Worm (Caenorhabditis elegans) whole organism, late embryonic: ENCODE data around the gene cwf-19L1.

Experiments
- C08G9.2 ChIP-seq: sonication (generic microtip); optimal IDR thresholded peaks from 2 replicates; lab custom pipeline; 2016; ENCODE audit warnings: mild to moderate bottlenecking, missing genetic modification characterization, moderate library complexity, missing compliant biosample characterization
- K09A11.1 ChIP-seq: sonication (generic microtip); optimal IDR thresholded peaks from 2 replicates; lab custom pipeline; 2017; ENCODE audit warnings: antibody characterized with exemption, mild to moderate bottlenecking, missing genetic modification characterization, missing compliant biosample characterization; ENCODE audit not compliant: insufficient read depth
- T23F11.4 ChIP-seq: fragments of 200-800 bp; sonication (Bioruptor generic); optimal IDR thresholded peaks from 2 replicates; lab custom pipeline; 2018; ENCODE audit warnings: mild to moderate bottlenecking, missing genetic modification characterization, missing compliant biosample characterization
- ahr-1 ChIP-seq: sonication (generic microtip); optimal IDR thresholded peaks from 2 replicates; lab custom pipeline; 2016; ENCODE audit warnings: missing genetic modification characterization, missing compliant biosample characterization
- ama-1 ChIP-seq: fragments of 150-350 bp; optimal IDR thresholded peaks from 2 replicates; lab custom pipeline; 2014
- ceh-14 ChIP-seq: sonication (generic microtip); optimal IDR thresholded peaks from 2 replicates; lab custom pipeline; 2016; ENCODE audit warnings: missing genotype, missing genetic modification characterization, missing compliant biosample characterization
- ceh-18 ChIP-seq: sonication (generic microtip); optimal IDR thresholded peaks from 2 replicates; lab custom pipeline; 2016; ENCODE audit warnings: missing genetic modification characterization, missing compliant biosample characterization
- ceh-2 ChIP-seq: sonication (generic microtip); optimal IDR thresholded peaks from 2 replicates; lab custom pipeline; 2016; ENCODE audit warnings: missing genotype, missing genetic modification characterization, missing compliant biosample characterization
- ceh-22 ChIP-seq: sonication (generic microtip); optimal IDR thresholded peaks from 2 replicates; lab custom pipeline; 2017; ENCODE audit warnings: missing biosample characterization, missing genetic modification characterization
- ceh-31 ChIP-seq: sonication (generic microtip); optimal IDR thresholded peaks from 2 replicates; lab custom pipeline; 2016; ENCODE audit warnings: missing genetic modification characterization, missing compliant biosample characterization
- ceh-34 ChIP-seq: sonication (generic microtip); optimal IDR thresholded peaks from 2 replicates; lab custom pipeline; 2016; ENCODE audit warnings: mild to moderate bottlenecking, missing genetic modification characterization, missing compliant biosample characterization
- ceh-45 ChIP-seq: fragments of 200-800 bp; sonication (Bioruptor generic); IDR thresholded peaks from 2 replicates; pipeline ENCODE4 v1.3.6; 2022; ENCODE audit warnings: missing genetic modification reagents, missing genetic modification characterization, missing compliant biosample characterization
- ceh-48 ChIP-seq: sonication (generic microtip); optimal IDR thresholded peaks from 2 replicates; lab custom pipeline; 2016; ENCODE audit warnings: missing genetic modification characterization, inconsistent platforms, missing compliant biosample characterization
- ceh-6 ChIP-seq: fragments of 200-800 bp; sonication (Bioruptor generic); optimal IDR thresholded peaks from 2 replicates; lab custom pipeline; 2018; ENCODE audit warnings: mild to moderate bottlenecking, missing genetic modification characterization, missing compliant biosample characterization
- che-1 ChIP-seq: sonication (generic microtip); optimal IDR thresholded peaks from 2 replicates; lab custom pipeline; 2016; ENCODE audit warnings: mild to moderate bottlenecking, missing genetic modification characterization, missing compliant biosample characterization
- dve-1 ChIP-seq: sonication (generic microtip); optimal IDR thresholded peaks from 2 replicates; lab custom pipeline; 2017; ENCODE audit warnings: antibody characterized with exemption, mild to moderate bottlenecking, missing genetic modification characterization, missing compliant biosample characterization
- elt-2 ChIP-seq: sonication (generic microtip); optimal IDR thresholded peaks from 2 replicates; lab custom pipeline; 2016; ENCODE audit warnings: missing genetic modification reagents, missing genetic modification characterization, missing compliant biosample characterization
- ets-4 ChIP-seq: sonication (generic microtip); optimal IDR thresholded peaks from 2 replicates; lab custom pipeline; 2016; ENCODE audit warnings: missing genetic modification characterization, missing compliant biosample characterization
- eyg-1 ChIP-seq: sonication (generic microtip); optimal IDR thresholded peaks from 2 replicates; lab custom pipeline; 2016; ENCODE audit warnings: missing genotype, missing genetic modification characterization, missing compliant biosample characterization
- gmeb-2 ChIP-seq: sonication (generic microtip); optimal IDR thresholded peaks from 2 replicates; lab custom pipeline; 2016; ENCODE audit warnings: missing genetic modification characterization, inconsistent platforms, missing compliant biosample characterization
- hlh-30 ChIP-seq: sonication (generic microtip); optimal IDR thresholded peaks from 2 replicates; lab custom pipeline; 2017; ENCODE audit warnings: antibody characterized with exemption, missing genetic modification characterization, missing compliant biosample characterization; ENCODE audit not compliant: insufficient read depth
- hlh-6 ChIP-seq: sonication (generic microtip); optimal IDR thresholded peaks from 2 replicates; lab custom pipeline; 2016; ENCODE audit warnings: missing genotype, missing genetic modification characterization, missing compliant biosample characterization
- hlh-8 ChIP-seq: sonication (generic microtip); optimal IDR thresholded peaks from 2 replicates; lab custom pipeline; 2016; ENCODE audit warnings: missing genotype, missing genetic modification characterization, missing compliant biosample characterization
- lim-6 ChIP-seq: sonication (generic microtip); optimal IDR thresholded peaks from 2 replicates; lab custom pipeline; 2016; ENCODE audit warnings: missing genetic modification characterization, missing compliant biosample characterization
- lin-11 ChIP-seq: fragments of 200-800 bp; sonication (Bioruptor generic); optimal IDR thresholded peaks from 2 replicates; lab custom pipeline; 2018; ENCODE audit warnings: mild to moderate bottlenecking, missing genetic modification characterization, missing compliant biosample characterization
- madf-2 ChIP-seq: sonication (generic microtip); optimal IDR thresholded peaks from 2 replicates; lab custom pipeline; 2017; ENCODE audit warnings: missing genetic modification characterization, missing compliant biosample characterization
- mec-3 ChIP-seq: sonication (generic microtip); optimal IDR thresholded peaks from 2 replicates; lab custom pipeline; 2016; ENCODE audit warnings: borderline replicate concordance, missing genetic modification characterization, missing compliant biosample characterization
- nfya-1 ChIP-seq: sonication (generic microtip); optimal IDR thresholded peaks from 2 replicates; lab custom pipeline; 2017; ENCODE audit warnings: missing genetic modification characterization, mild to moderate bottlenecking, missing compliant biosample characterization, antibody characterized with exemption, moderate library complexity
- nhr-11 ChIP-seq: fragments of 150-350 bp; optimal IDR thresholded peaks from 2 replicates; lab custom pipeline; 2014; ENCODE audit warnings: missing biosample characterization, missing genetic modification characterization
- odd-2 ChIP-seq: sonication (generic microtip); optimal IDR thresholded peaks from 2 replicates; lab custom pipeline; 2017; ENCODE audit warnings: antibody characterized with exemption, mild to moderate bottlenecking, missing genetic modification characterization, missing compliant biosample characterization
- pag-3 ChIP-seq: sonication (generic microtip); optimal IDR thresholded peaks from 2 replicates; lab custom pipeline; 2016; ENCODE audit warnings: missing compliant biosample characterization, missing genetic modification characterization, borderline replicate concordance
- pax-1 ChIP-seq: fragments of 150-350 bp; optimal IDR thresholded peaks from 2 replicates; lab custom pipeline; 2014; ENCODE audit warnings: missing biosample characterization, missing genetic modification characterization
- pqm-1 ChIP-seq: sonication (generic microtip); optimal IDR thresholded peaks from 2 replicates; lab custom pipeline; 2016; ENCODE audit warnings: missing genetic modification characterization, missing compliant biosample characterization
- pros-1 ChIP-seq: fragments of 150-350 bp; optimal IDR thresholded peaks from 2 replicates; lab custom pipeline; 2014; ENCODE audit warnings: missing biosample characterization, missing genetic modification reagents, missing genetic modification characterization
- ref-2 ChIP-seq: sonication (generic microtip); optimal IDR thresholded peaks from 2 replicates; lab custom pipeline; 2016; ENCODE audit warnings: missing genetic modification characterization, missing compliant biosample characterization
- rnt-1 ChIP-seq: sonication (generic microtip); optimal IDR thresholded peaks from 2 replicates; lab custom pipeline; 2016; ENCODE audit warnings: missing genetic modification characterization, missing compliant biosample characterization
- sdc-2 ChIP-seq: sonication (generic microtip); optimal IDR thresholded peaks from 2 replicates; lab custom pipeline; 2016; ENCODE audit warnings: missing genotype, missing genetic modification characterization, missing compliant biosample characterization
- sox-2 ChIP-seq: fragments of 200-800 bp; sonication (Bioruptor generic); IDR thresholded peaks from 2 replicates; pipeline ENCODE4 v1.3.6; 2022; ENCODE audit warnings: missing genetic modification reagents, missing genetic modification characterization, missing compliant biosample characterization
- sox-4 ChIP-seq: sonication (generic microtip); optimal IDR thresholded peaks from 2 replicates; lab custom pipeline; 2017; ENCODE audit warnings: mild to moderate bottlenecking, missing genetic modification characterization, inconsistent platforms, missing compliant biosample characterization
- tbx-2 ChIP-seq: sonication (generic microtip); optimal IDR thresholded peaks from 2 replicates; lab custom pipeline; 2016; ENCODE audit warnings: missing genetic modification characterization, missing compliant biosample characterization
- tbx-7 ChIP-seq: sonication (generic microtip); optimal IDR thresholded peaks from 2 replicates; lab custom pipeline; 2016; ENCODE audit warnings: missing genotype, missing genetic modification characterization, missing compliant biosample characterization
- ttx-3 ChIP-seq: sonication (generic microtip); optimal IDR thresholded peaks from 2 replicates; lab custom pipeline; 2016; ENCODE audit warnings: missing genetic modification reagents, missing genetic modification characterization, missing compliant biosample characterization
- unc-3 ChIP-seq, 2 experiments: fragments of 200-800 bp in 1 of 2; sonication (Bioruptor generic) in 1 of 2; sonication (generic microtip) in 1 of 2; conservative IDR thresholded peaks in 1 of 2; optimal IDR thresholded peaks in 1 of 2; 2 replicates each; pipeline versions ENCODE4 v1.3.6 to Lab custom; 2016 to 2022; ENCODE audit warnings: missing compliant biosample characterization in 2 of 2, missing genetic modification characterization in 2 of 2, missing genetic modification reagents in 1 of 2
- unc-42 ChIP-seq: sonication (generic microtip); optimal IDR thresholded peaks from 2 replicates; lab custom pipeline; 2016; ENCODE audit warnings: missing genotype, missing genetic modification characterization, missing compliant biosample characterization
- unc-55 ChIP-seq: sonication (generic microtip); optimal IDR thresholded peaks from 2 replicates; lab custom pipeline; 2017; ENCODE audit warnings: missing biosample characterization, missing genetic modification reagents, missing genetic modification characterization
- zip-5 ChIP-seq: sonication (generic microtip); optimal IDR thresholded peaks from 2 replicates; lab custom pipeline; 2016; ENCODE audit warnings: missing genetic modification characterization, missing compliant biosample characterization
- ztf-16 ChIP-seq: sonication (generic microtip); optimal IDR thresholded peaks from 2 replicates; lab custom pipeline; 2017; ENCODE audit warnings: missing genetic modification characterization, missing compliant biosample characterization

The cwf-19L1 gene

DNA sequence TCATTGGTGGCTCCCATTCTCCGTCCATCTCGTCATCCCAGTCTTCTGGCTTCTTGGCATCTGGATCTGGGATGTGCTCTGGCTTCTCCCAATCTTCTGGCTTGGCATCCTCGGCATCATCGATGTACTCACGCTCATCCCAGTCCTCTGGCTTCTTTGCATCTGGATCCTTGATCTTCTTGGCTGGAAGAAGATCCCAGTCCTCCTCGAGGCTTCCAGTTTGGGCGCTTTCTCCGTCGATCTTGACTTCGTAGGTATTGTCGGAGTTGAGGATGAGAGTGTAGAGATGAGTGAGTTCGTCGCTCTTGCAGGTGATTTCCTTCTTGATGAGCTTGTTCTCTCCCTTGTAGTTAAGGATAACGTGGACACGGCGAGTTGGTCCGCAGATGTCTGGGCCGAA is 8.0 kb upstream of the cwf-19L1 start:
- no peak for TF ChIP-seq ztf-16 (tag; lab: Kevin White, UChicago)
- TF ChIP-seq pros-1 = no peak
- no peak for TF ChIP-seq ceh-22
- no peak for TF ChIP-seq lin-11
- TF ChIP-seq T23F11.4 (GFP tag; lab: Kevin White, UChicago) = no peak
- no peak for TF ChIP-seq ceh-14
- TF ChIP-seq ceh-34 (tag; lab: Kevin White, UChicago) = no peak
- no peak for TF ChIP-seq lim-6
- no peak for TF ChIP-seq ceh-48 (tag; lab: Kevin White, UChicago)

DNA sequence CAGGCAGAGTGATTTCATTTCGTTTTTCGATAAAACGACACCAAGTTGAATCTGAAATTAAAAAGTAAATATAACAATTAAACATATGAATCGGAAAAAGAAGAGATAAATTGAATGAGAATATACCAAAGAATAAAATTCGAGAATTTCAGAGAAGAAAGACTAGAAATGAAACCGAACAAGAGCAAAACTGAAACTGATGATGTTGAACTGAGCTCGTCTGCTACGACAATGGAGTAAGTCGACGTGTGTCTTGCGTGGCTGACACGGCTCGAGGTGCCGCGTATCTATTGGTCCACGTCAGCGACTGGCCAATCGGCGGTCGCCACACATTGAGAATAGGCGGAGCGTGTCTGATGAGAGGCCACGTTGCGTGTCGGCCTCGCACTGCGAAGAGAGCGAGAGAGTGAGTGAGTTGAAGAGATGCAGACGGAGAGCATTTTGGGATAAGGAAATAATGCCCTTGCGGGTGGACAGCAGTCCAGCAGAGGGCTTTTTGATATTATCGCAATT is 7.1 kb upstream of the cwf-19L1 start, which contains the start of gene crt-1:
Gene crt-1, minus strand, starts transcription at position 51 of the 513 bp plus-strand sequence.
- TF ChIP-seq dve-1 (tag; lab: Kevin White, UChicago) = peak; percentile 71
- no peak for TF ChIP-seq ceh-6 (GFP tag; lab: Kevin White, UChicago)
- no peak for TF ChIP-seq C08G9.2 (tag; lab: Kevin White, UChicago)
- peak; percentile 100 for TF ChIP-seq nfya-1 (tag; lab: Kevin White, UChicago)
- no peak for TF ChIP-seq sox-4
- no peak for TF ChIP-seq K09A11.1 (tag; lab: Kevin White, UChicago)
- peak; percentile 1 for TF ChIP-seq pqm-1 (tag; lab: Kevin White, UChicago)
- TF ChIP-seq ama-1 (lab: Kevin White, UChicago) = peak; percentile 16
- TF ChIP-seq ceh-34 (tag; lab: Kevin White, UChicago) = peak; percentile 56
- peak; percentile 51 for TF ChIP-seq ceh-2 (tag; lab: Kevin White, UChicago)
- peak; percentile 83 for TF ChIP-seq unc-55 (GFP tag; lab: Kevin White, UChicago)
- peak; percentile 79 for TF ChIP-seq elt-2 (tag; lab: Kevin White, UChicago)
- peak; percentile 81 for TF ChIP-seq ceh-31 (tag; lab: Kevin White, UChicago)
- TF ChIP-seq tbx-7 (tag; lab: Kevin White, UChicago) = peak; percentile 16
- TF ChIP-seq rnt-1 = peak; percentile 62
- no peak for TF ChIP-seq ttx-3 (tag; lab: Kevin White, UChicago)
- peak; percentile 52 for TF ChIP-seq pros-1
- TF ChIP-seq ahr-1 (tag; lab: Kevin White, UChicago) = no peak
- TF ChIP-seq hlh-6 = no peak
- TF ChIP-seq tbx-2 (tag; lab: Kevin White, UChicago) = peak; percentile 65
- peak; percentile 92 for TF ChIP-seq pax-1 (tag; lab: Kevin White, UChicago)
- no peak for TF ChIP-seq hlh-8 (tag; lab: Kevin White, UChicago)
- peak; percentile 15 for TF ChIP-seq sdc-2 (tag; lab: Kevin White, UChicago)
- TF ChIP-seq T23F11.4 (GFP tag; lab: Kevin White, UChicago) = no peak
- TF ChIP-seq ets-4 (tag; lab: Kevin White, UChicago) = peak; percentile 3
- peak; percentile 84 for TF ChIP-seq ref-2 (tag; lab: Kevin White, UChicago)
- no peak for TF ChIP-seq gmeb-2 (tag; lab: Kevin White, UChicago)
- TF ChIP-seq eyg-1 (tag; lab: Kevin White, UChicago) = no peak
- no peak for TF ChIP-seq odd-2 (tag; lab: Kevin White, UChicago)
- no peak for TF ChIP-seq pag-3 (tag; lab: Kevin White, UChicago)
- TF ChIP-seq unc-42 (tag; lab: Kevin White, UChicago) = peak; percentile 22
- no peak for TF ChIP-seq unc-3 (GFP tag; conservative IDR thresholded peaks at IDR 0.05; lab: Robert Waterston, UW)
- TF ChIP-seq unc-3 (tag; optimal IDR thresholded peaks at IDR 0.05; lab: Kevin White, UChicago) = no peak
- TF ChIP-seq ceh-22 = no peak
- peak; percentile 12 for TF ChIP-seq madf-2
- TF ChIP-seq zip-5 (tag; lab: Kevin White, UChicago) = no peak
- TF ChIP-seq lin-11 = no peak
- TF ChIP-seq nhr-11 (tag; lab: Kevin White, UChicago) = no peak
- peak; percentile 75 for TF ChIP-seq hlh-30 (tag; lab: Kevin White, UChicago)
- peak; percentile 39; the same call in 1 of the 2 replicates for TF ChIP-seq sox-2 (GFP tag; lab: Robert Waterston, UW)
- peak; percentile 48 for TF ChIP-seq ceh-18 (tag; lab: Kevin White, UChicago)
- TF ChIP-seq ceh-45 (GFP tag; lab: Robert Waterston, UW) = no peak
- no peak for TF ChIP-seq che-1 (tag; lab: Kevin White, UChicago)
- TF ChIP-seq ceh-14 = peak; percentile 55
- no peak for TF ChIP-seq mec-3 (tag; lab: Kevin White, UChicago)
